Worm (Caenorhabditis elegans) whole organism, young adult: ENCODE measurements around the gene F11A10.5.

Experiments used
- F49E8.2 ChIP-seq: sonication (generic microtip); optimal IDR thresholded peaks from 3 replicates; lab custom pipeline; 2017; ENCODE audit warnings: missing genetic modification characterization, mild to moderate bottlenecking, missing compliant biosample characterization, antibody characterized with exemption, moderate library complexity; ENCODE audit not compliant: insufficient read depth
- K12H6.12 ChIP-seq: fragments of 200-800 bp; sonication (Bioruptor generic); optimal IDR thresholded peaks from 2 replicates; lab custom pipeline; 2018; ENCODE audit warnings: mild to moderate bottlenecking, missing genetic modification characterization, missing compliant biosample characterization
- T26A5.8 ChIP-seq: sonication (generic microtip); optimal IDR thresholded peaks from 2 replicates; lab custom pipeline; 2016; ENCODE audit warnings: missing genetic modification characterization, missing compliant biosample characterization
- athp-1 ChIP-seq: sonication (generic microtip); optimal IDR thresholded peaks from 2 replicates; lab custom pipeline; 2017; ENCODE audit warnings: mild to moderate bottlenecking, missing genetic modification characterization, missing compliant biosample characterization
- dpl-1 ChIP-seq: fragments of 150-350 bp; optimal IDR thresholded peaks from 2 replicates; lab custom pipeline; 2014; ENCODE audit warnings: missing biosample characterization, missing genetic modification reagents, missing genetic modification characterization
- ets-4 ChIP-seq: fragments of 200-800 bp; sonication (Bioruptor generic); optimal IDR thresholded peaks from 2 replicates; lab custom pipeline; 2018; ENCODE audit warnings: mild to moderate bottlenecking, missing genetic modification characterization, missing compliant biosample characterization
- lir-1 ChIP-seq: fragments of 200-800 bp; sonication (Bioruptor generic); conservative IDR thresholded peaks from 2 replicates; pipeline ENCODE4 v1.3.6; 2022; ENCODE audit warnings: missing genetic modification reagents, missing genetic modification characterization, missing compliant biosample characterization
- snpc-4 ChIP-seq, 5 experiments: fragments of 150-350 bp in 1 of 5; sonication (generic microtip) in 4 of 5; optimal IDR thresholded peaks; 2 replicates each; lab custom pipeline; 2014 to 2018; ENCODE audit warnings: missing genetic modification characterization in 5 of 5, missing biosample characterization in 3 of 5, antibody characterized with exemption in 2 of 5, mild to moderate bottlenecking in 2 of 5, missing compliant biosample characterization in 2 of 5, missing genotype in 2 of 5, moderate library complexity in 2 of 5, missing genetic modification reagents in 1 of 5
- unc-62 ChIP-seq: fragments of 150-350 bp; optimal IDR thresholded peaks from 2 replicates; lab custom pipeline; 2014; ENCODE audit warnings: missing biosample characterization, missing genetic modification reagents, missing genetic modification characterization
- zim-3 ChIP-seq: sonication (generic microtip); optimal IDR thresholded peaks from 2 replicates; lab custom pipeline; 2017; ENCODE audit warnings: mild to moderate bottlenecking, missing genetic modification characterization, moderate library complexity, missing compliant biosample characterization

DNA sequence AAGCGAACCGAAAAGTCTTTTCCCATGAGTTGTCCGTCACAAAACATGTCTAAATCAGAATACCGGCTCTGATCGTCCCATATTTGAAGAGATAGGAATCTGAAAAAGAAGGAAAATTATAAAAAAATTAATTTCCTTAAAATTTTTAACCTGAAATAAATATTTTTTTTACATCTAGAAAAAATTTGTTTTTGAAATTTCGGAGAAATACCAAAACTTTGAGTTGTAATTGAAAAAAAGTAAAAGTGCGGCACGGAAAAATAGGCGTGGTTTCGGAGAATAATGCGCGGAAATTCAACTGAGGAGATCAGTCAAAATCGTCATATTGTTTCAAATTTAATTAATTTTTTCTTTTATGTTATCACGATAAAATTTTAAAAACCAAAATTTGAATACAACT, 4.4 kb upstream of the F11A10.5 start, which contains the start of gene F11A10.6:
- TF ChIP-seq F49E8.2 (tag; lab: Kevin White, UChicago) (no peak), unc-62 (GFP tag; lab: Kevin White, UChicago) (no peak), K12H6.12 (tag; lab: Kevin White, UChicago) (no peak), ets-4 (no peak), snpc-4 (GFP tag; optimal IDR thresholded peaks at IDR 0.05; lab: Kevin White, UChicago) (no peak), snpc-4 (tag; optimal IDR thresholded peaks at IDR 0.05; lab: Kevin White, UChicago) (no peak), T26A5.8 (no peak), zim-3 (no peak), dpl-1 (no peak), athp-1 (no peak), lir-1 (no peak)
